Worm (Caenorhabditis elegans) whole organism, L3 larva: ENCODE results near the gene R11D1.4.

Source experiments
- ceh-16 ChIP-seq: sonication (generic microtip); optimal IDR thresholded peaks from 2 replicates; lab custom pipeline; 2017; ENCODE audit warnings: missing biosample characterization, missing genetic modification characterization
- egl-27 ChIP-seq: sonication (generic microtip); optimal IDR thresholded peaks from 4 replicates; lab custom pipeline; 2017; ENCODE audit warnings: missing biosample characterization, missing genetic modification reagents, missing genetic modification characterization
- fos-1 ChIP-seq: fragments of 150-350 bp; optimal IDR thresholded peaks from 2 replicates; lab custom pipeline; 2014; ENCODE audit warnings: missing biosample characterization, missing genetic modification characterization
- lin-15B ChIP-seq: fragments of 150-350 bp; optimal IDR thresholded peaks from 2 replicates; lab custom pipeline; 2014; ENCODE audit warnings: missing biosample characterization, missing genetic modification characterization
- nhr-12 ChIP-seq: fragments of 150-350 bp; optimal IDR thresholded peaks from 2 replicates; lab custom pipeline; 2014; ENCODE audit warnings: missing biosample characterization, missing genetic modification characterization
- nhr-28 ChIP-seq: fragments of 150-350 bp; optimal IDR thresholded peaks from 2 replicates; lab custom pipeline; 2014; ENCODE audit warnings: missing biosample characterization, missing genetic modification characterization
- skn-1 ChIP-seq: fragments of 150-350 bp; optimal IDR thresholded peaks from 2 replicates; lab custom pipeline; 2014; ENCODE audit warnings: missing biosample characterization, missing genetic modification characterization
- unc-62 ChIP-seq: fragments of 150-350 bp; sonication (generic microtip); optimal IDR thresholded peaks from 4 replicates; lab custom pipeline; 2014; ENCODE audit warnings: missing biosample characterization, missing genetic modification reagents, missing genetic modification characterization

ce11 chrV:12728062-12728665 lies 14.1 kb upstream of the R11D1.4 start, which contains the start of the genes rpl-28 and mrpl-49:
- TF ChIP-seq egl-27 (tag; lab: Kevin White, UChicago) (no peak), lin-15B (tag; lab: Kevin White, UChicago) (peak; percentile 99), ceh-16 (no peak), nhr-12 (tag; lab: Kevin White, UChicago) (no peak), nhr-28 (tag; lab: Kevin White, UChicago) (no peak), fos-1 (tag; lab: Kevin White, UChicago) (no peak), unc-62 (GFP tag; lab: Kevin White, UChicago) (no peak), skn-1 (peak; percentile 42)
